Fruit fly (Drosophila melanogaster) S2 (cell line): Measurements from ENCODE around the gene senju.

Source experiments
- CG8478 ChIP-seq: fragments of >200 bp; optimal IDR thresholded peaks from 2 replicates; lab custom pipeline; 2018
- CTCF ChIP-seq, 2 experiments: fragments of >200 bp; optimal IDR thresholded peaks; 2 replicates each; lab custom pipeline; 2018

DNA sequence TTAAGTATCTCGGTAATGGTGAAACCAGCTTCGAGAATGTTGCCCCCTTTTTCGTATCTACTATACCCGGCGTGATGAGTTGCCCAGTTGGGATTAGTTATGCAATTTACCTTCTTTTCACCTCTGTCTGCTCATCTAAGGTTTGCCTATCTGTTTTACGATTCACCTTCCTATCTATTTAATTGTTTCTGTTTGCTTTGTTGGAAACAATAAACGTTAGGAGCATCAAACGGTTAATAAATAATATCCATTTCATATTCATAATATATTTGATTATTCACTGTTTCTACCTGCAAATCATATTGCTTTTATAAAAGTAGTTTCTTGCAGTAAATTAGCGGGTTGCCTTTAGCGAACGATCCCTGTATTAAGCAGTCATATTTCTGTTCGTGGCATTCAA, 45.4 kb upstream of the senju start:
- TF ChIP-seq CG8478 (lab: Kevin White, UChicago) = no peak
- TF ChIP-seq CTCF (optimal IDR thresholded peaks at IDR 0.05; lab: Kevin White, UChicago) = no peak
